Fruit fly (Drosophila melanogaster) S2 (cell line): ENCODE data around the gene CG46312.

Source experiments
- CG8478 ChIP-seq: fragments of >200 bp; optimal IDR thresholded peaks from 2 replicates; lab custom pipeline; 2018
- CTCF ChIP-seq, 2 experiments: fragments of >200 bp; optimal IDR thresholded peaks; 2 replicates each; lab custom pipeline; 2018

The CG46312 gene

DNA sequence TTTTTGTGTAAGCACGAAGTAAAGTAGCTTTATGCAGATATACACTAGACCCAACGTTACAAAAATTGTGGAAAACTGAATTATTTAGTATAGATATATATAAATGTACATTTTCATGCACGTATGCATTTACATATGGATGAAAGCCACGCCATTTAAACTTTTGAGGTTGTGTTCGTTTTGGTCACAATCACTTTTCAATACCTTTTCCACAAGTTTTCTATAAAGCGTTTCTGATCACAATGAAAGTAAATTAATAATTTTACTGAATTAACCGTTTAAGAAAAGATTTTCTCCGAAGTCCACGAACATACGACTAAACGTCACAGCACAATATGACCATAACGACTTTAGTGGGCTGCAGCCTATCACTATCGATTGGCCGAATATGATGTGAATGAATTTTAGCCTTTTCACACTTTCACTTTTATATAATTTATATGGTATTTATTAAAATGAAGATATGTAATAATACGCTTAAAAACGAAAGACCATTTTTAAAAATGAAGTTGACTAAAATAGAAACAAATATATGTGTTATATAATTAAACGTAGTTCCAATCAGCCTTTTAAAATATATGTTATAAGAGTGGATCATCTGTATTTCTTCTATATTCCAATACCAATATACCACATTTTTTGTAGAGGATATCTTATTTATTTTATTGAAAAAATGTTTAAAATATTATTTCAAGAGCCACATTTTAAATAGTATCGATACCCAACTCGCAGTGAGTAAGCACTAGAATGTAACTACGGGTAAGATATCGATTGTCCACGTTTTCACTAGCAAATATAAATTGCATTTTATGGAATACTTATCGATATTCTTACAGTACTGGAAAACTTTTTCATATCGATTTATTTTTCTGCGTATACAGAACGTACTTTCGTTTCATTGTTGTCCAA is at the start of gene CG46312, which contains the start of the genes eIF5 and exd:
CG46312 (minus strand) TSS at position 357 of the 909 bp plus-strand sequence.
eIF5 (minus strand) TSS at position 357 of the 909 bp plus-strand sequence.
exd (plus strand) TSS at position 851 of the 909 bp plus-strand sequence.
- no peak for TF ChIP-seq CTCF (optimal IDR thresholded peaks at IDR 0.05; lab: Kevin White, UChicago)
- no peak for TF ChIP-seq CG8478

- no peak for TF ChIP-seq CG8478
- no peak for TF ChIP-seq CTCF (optimal IDR thresholded peaks at IDR 0.05; lab: Kevin White, UChicago)
Measured at dm6 chrX:16008814-16009213, 17.0 kb upstream of the CG46312 start, which contains the start of gene Muc14A. Gene Muc14A (plus strand): TSS chrX:16009114.

- TF ChIP-seq CG8478 = no peak
- peak in 1 of 2 experiments; percentile 0 for TF ChIP-seq CTCF (optimal IDR thresholded peaks at IDR 0.05; lab: Kevin White, UChicago)
Measured at dm6 chrX:16005551-16006197, 13.9 kb upstream of the CG46312 start, which contains the start of the genes vap and CG12698. Gene vap (minus strand): TSS chrX:16005812. Gene CG12698 (plus strand): TSS chrX:16006147.

DNA sequence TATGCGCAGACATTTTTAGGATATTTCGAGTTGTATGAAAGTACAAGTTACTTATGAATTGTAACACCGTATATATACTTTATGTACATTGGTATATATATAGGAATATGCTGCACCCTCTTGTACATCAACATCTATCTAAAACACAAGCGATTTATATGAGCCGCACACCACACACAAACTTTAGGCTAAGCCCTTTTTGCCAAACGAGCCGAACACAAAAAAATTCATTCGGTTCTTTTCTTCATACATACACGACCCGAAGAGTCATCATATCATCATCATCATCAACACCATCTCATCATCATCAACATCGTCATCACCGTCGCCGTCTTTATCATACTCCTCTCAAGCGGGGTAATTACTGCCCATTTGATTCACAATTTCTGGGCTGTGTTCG is 13.3 kb upstream of the CG46312 start:
- TF ChIP-seq CG8478 = no peak
- no peak for TF ChIP-seq CTCF (optimal IDR thresholded peaks at IDR 0.05; lab: Kevin White, UChicago)

- TF ChIP-seq CG8478 (no peak), CTCF (optimal IDR thresholded peaks at IDR 0.05; lab: Kevin White, UChicago) (no peak)
Measured at dm6 chrX:15996831-15997230, 5.1 kb upstream of the CG46312 start, which contains the start of gene CG8939. Gene CG8939 (plus strand): TSS chrX:15997016.

DNA sequence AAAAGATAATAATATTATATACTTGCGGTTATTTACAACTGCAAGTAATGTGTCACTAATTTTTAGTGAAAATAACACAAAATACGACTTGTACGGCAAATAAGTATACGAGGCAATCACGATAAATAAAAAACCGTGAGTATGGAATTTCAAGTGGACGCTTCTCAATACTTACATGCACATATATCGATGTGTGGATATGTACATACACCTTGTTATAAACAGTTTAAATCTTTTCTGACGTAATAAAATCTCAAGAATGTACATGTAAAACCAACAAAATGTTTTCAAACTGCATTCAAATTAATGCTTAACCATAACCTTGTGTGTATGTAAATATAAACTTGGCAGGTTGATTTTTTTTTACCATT is 738 bp upstream of the CG46312 start:
- no peak for TF ChIP-seq CG8478
- TF ChIP-seq CTCF (optimal IDR thresholded peaks at IDR 0.05; lab: Kevin White, UChicago) = no peak

dm6 chrX:15989631-15990030 is 2.1 kb downstream of the CG46312 start:
- no peak for TF ChIP-seq CTCF (optimal IDR thresholded peaks at IDR 0.05; lab: Kevin White, UChicago)
- TF ChIP-seq CG8478 = no peak

DNA sequence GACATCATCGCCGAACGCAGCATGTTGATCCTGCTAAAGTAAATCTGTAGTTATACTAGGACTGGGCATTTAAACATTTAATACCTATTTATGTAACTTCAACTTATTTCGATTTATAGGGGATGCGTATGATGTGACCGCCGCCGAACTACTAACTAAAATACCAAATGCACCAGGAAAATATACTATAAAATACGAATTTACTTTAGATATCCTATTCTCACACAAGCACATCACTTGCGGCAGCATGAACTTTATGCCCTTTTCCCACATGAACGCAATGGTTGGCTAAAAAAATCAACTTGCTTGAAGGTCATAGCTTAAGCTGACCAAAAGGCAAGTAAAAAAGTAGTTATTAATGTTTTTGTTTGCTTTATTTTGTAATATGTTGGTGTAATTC is 5.1 kb downstream of the CG46312 start, which contains the start of gene ND-20:
ND-20 (minus strand) TSS at position 155 of the 400 bp plus-strand sequence.
- TF ChIP-seq CTCF (optimal IDR thresholded peaks at IDR 0.05; lab: Kevin White, UChicago) (peak in 1 of 2 experiments; percentile 18), CG8478 (no peak)

DNA sequence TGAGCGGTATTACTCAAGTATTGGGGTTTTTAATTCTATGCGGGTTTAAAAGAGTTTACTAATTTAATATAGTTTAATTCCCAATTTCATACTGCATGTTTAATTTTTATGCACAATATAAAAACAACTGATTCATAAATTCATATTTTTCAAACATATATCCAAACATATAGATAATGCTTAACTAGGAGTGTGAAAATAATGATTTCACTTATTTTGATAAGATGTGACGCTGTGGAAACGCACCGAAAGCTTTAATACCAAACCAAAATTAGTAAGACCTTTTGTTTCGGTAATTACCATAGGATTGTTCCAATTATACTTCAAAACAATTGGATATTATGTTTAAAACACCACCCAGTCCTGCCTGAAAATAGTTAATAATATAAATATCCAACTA is 8.3 kb downstream of the CG46312 start, which contains the start of gene Slc25A46a:
Slc25A46a (plus strand) TSS at position 272 of the 400 bp plus-strand sequence.
- TF ChIP-seq CTCF (optimal IDR thresholded peaks at IDR 0.05; lab: Kevin White, UChicago) (no peak), CG8478 (no peak)

DNA sequence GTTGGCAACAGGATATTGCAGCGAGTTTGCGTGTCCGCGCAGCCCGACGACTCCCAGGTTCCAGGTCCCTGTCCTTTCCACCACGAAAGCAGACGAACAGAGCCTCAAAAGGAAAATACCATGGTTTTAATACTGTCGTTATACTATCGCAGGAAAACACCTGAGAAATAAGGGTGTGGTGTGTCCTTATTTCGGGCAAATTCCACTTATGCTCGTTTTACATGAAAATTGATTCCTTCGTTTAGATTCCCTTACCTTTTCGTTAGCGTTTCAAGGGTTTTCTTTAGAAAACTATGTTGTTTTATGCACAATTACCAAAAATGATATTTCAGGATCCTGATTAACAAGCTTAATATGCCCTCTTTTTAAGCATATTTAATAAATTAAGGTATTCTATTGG is 8.9 kb downstream of the CG46312 start, which contains the start of gene Cep164:
Cep164 (minus strand) TSS at position 101 of the 400 bp plus-strand sequence.
- TF ChIP-seq CG8478 (no peak), CTCF (optimal IDR thresholded peaks at IDR 0.05; lab: Kevin White, UChicago) (no peak)

DNA sequence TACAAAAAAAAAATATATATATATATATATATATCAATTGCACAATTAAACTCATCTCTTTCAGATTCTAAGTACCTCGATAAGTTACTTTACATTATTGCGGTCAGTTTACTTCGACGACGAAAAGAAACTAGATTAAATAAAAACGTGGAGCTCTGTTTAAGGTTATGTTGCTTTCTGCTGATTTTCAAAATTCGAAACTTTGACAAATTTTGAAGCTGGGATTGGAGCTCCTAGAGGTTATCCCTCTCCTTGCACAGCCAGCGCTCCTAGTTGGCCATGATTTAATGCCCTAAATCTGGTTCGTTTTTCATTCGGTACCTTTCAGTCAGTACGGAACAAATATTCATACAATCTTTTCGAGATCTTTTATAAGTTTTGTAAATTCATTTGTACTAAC is 15.2 kb downstream of the CG46312 start, which contains the start of gene CG42766:
CG42766 (plus strand) TSS at position 301 of the 400 bp plus-strand sequence.
- TF ChIP-seq CTCF (optimal IDR thresholded peaks at IDR 0.05; lab: Kevin White, UChicago) = no peak
- no peak for TF ChIP-seq CG8478

DNA sequence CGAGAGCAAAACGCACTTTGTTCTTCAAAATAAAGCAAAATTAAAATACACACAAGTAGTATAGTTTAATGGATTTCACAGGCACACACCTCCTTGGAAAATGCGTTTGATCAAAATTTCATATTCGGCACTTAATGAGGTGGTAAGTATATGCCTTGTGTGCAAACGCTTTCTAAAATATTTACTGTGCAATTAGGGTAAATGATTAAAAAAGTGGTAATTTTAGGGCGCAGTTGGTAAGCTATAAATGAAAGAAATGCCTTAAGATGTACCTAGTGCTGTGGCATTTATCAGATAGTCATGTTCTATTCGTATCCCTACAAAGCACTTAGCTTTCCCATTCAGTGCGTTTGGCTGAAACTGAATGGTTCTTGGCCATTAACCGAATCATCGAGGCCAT is 17.6 kb downstream of the CG46312 start, which contains the start of gene Or13a:
Or13a (plus strand) TSS at position 301 of the 400 bp plus-strand sequence.
- TF ChIP-seq CTCF (optimal IDR thresholded peaks at IDR 0.05; lab: Kevin White, UChicago) (no peak), CG8478 (no peak)

DNA sequence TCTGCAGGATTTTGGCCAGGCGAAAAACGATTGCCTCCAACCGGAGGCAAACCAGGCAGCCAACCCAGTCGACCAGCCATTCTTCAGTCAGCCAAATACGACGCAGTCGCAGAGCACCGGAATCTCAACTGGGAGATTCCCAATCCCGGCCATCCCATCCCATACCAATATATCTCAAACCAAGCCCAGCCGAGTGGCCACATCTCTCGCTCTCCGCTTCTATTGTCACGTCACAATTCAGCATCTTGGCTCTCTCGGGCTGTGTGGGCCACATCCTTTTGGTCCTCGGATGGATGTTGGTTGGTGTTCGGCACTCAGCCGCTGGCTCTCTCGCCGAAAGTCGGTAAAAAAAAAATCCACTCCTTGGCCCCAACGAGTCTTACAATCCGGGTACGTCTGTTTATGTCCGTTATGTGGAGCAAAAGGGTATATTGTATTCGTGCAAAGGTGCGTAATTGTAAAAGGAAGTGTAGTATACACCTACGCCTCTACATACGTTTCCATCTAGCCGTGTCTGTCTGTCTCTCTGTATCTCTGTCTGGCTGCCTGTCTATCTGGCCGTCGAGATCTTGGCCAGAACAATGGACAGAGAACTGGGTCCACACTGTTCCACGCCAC is 18.5 kb downstream of the CG46312 start, which contains the start of gene mmd:
mmd (minus strand) TSS at position 3 of the 618 bp plus-strand sequence.
- no peak for TF ChIP-seq CG8478
- no peak for TF ChIP-seq CTCF (optimal IDR thresholded peaks at IDR 0.05; lab: Kevin White, UChicago)

dm6 chrX:15971574-15971973 is 20.2 kb downstream of the CG46312 start:
- TF ChIP-seq CTCF (optimal IDR thresholded peaks at IDR 0.05; lab: Kevin White, UChicago) (no peak), CG8478 (no peak)

DNA sequence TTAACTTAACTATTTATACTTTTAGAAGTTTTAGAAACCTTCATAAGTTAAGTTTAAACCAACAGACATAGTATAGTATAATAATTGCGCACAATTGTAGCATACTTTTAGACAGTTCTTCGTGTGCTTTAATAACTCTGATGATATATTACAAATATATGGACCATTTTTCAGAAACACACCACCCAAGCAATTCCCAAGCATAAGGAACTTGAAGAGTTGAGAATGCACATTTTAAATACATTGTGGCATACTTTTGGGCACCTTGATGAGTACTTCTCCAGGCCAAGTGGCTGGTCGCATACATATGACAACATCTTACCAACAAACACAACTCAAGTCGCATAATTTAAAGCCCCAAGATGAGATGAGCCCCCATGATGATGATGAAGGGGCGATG is 22.2 kb downstream of the CG46312 start:
- TF ChIP-seq CTCF (optimal IDR thresholded peaks at IDR 0.05; lab: Kevin White, UChicago) (no peak), CG8478 (no peak)
